Fruit fly (Drosophila melanogaster) S2 (cell line): ENCODE results near the gene CG34280.
A peak's percentile ranks its signal among the peaks of the same experiment; 100 is the strongest.

ENCODE experiments used
- CG8478 ChIP-seq: fragments of >200 bp; optimal IDR thresholded peaks from 2 replicates; lab custom pipeline; 2018
- CTCF ChIP-seq, 2 experiments: fragments of >200 bp; optimal IDR thresholded peaks; 2 replicates each; lab custom pipeline; 2018

CG34280 gene

dm6 chr3R:17412458-17413127 lies 9.1 kb upstream of the CG34280 start, which contains the start of gene CG42821:
CG42821 (plus strand) TSS chr3R:17413077.
- TF ChIP-seq CG8478, result no peak
- TF ChIP-seq CTCF (optimal IDR thresholded peaks at IDR 0.05; lab: Kevin White, UChicago), result no peak

dm6 chr3R:17410808-17411207 lies 7.3 kb upstream of the CG34280 start, which contains the start of gene CG5863:
CG5863 (plus strand) TSS chr3R:17411108.
- TF ChIP-seq CG8478 (no peak), CTCF (optimal IDR thresholded peaks at IDR 0.05; lab: Kevin White, UChicago) (no peak)

DNA sequence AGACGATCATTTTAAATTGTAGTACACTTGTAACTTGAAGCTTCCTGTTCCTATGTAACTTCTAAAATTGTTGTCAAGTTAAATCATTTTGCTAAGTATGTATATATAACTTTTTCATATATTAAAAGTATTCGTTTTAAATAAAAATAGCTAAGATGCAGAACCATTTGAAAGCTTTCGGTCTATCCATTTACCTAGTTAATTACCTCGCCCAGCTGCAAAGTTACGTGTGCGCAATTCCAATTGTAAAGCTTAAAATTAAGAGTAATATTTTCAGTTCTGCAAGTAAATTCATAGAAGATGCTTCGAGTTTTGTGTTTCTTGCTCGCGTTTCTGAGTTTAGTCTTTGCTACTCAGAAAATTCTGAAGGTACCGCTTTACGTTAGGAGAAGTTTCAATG lies 5.8 kb upstream of the CG34280 start, which contains the start of gene CG5860:
Gene CG5860 (plus strand): TSS at position 301 of the 400 bp plus-strand sequence.
- TF ChIP-seq CG8478 (no peak), CTCF (optimal IDR thresholded peaks at IDR 0.05; lab: Kevin White, UChicago) (no peak)

DNA sequence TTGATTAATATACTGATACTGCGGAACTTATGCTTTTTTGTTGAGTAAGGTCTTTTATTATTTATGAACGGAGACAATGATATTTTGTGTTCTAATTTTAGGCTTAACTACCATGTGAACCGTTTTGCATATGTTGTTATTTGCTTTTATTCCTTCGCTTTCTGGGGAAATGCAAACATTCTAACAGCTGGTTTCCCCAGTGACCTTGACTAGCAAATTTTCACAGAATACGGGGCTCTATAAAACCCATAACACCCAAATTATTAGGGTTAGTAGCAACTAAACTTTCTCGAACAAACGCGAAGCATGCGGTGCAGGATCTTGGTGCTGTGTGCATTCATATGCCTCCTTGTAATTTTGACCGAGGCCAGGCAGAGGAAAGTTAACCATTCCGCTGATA lies 4.1 kb upstream of the CG34280 start, which contains the start of gene CG17283:
Gene CG17283 (plus strand): TSS at position 301 of the 400 bp plus-strand sequence.
- TF ChIP-seq CG8478, result no peak
- no peak for TF ChIP-seq CTCF (optimal IDR thresholded peaks at IDR 0.05; lab: Kevin White, UChicago)

DNA sequence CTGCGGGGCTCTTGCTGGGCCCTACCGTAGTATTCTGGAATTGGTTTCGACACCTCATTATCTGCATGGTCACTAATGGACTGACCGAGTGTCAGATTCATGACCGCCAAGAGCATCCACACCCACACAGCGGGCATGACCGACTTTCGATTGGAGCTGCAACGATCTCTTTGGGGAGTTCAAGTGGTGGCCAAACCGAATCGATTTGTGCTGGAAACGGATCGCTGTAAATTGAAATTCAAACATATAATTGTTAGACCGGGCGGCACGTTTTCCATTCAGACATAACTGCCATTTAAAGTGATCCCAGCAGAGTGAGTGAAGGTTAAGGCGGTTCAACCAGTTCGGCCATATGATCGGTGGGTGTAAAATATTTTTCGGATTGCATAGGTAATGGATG lies 2.9 kb upstream of the CG34280 start, which contains the start of the genes CG42824 and CG42798:
Gene CG42824 (minus strand): TSS at position 101 of the 400 bp plus-strand sequence.
Gene CG42798 (plus strand): TSS at position 268 of the 400 bp plus-strand sequence.
- no peak for TF ChIP-seq CG8478
- no peak for TF ChIP-seq CTCF (optimal IDR thresholded peaks at IDR 0.05; lab: Kevin White, UChicago)

DNA sequence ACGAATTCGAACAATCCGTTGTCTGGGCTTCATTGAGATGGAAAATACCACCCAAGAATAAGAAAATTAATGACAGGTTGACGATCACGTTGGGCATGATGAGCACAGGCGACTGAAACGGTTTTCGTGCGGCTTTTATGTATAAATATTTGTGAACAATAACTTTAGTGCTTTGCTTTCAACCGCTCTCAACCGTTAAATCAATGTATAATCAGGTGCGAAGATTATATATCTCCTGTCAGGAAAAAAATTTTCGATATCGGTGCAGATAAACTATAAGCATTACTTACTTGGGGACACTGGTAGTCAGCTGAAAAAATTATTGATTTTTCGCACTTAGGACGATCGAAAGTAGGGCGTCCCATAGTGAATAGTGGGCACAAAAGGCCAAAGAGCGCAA lies 1.5 kb upstream of the CG34280 start, which contains the start of gene CG42823:
Gene CG42823 (minus strand): TSS at position 101 of the 400 bp plus-strand sequence.
- TF ChIP-seq CTCF (optimal IDR thresholded peaks at IDR 0.05; lab: Kevin White, UChicago) (no peak), CG8478 (no peak)

DNA sequence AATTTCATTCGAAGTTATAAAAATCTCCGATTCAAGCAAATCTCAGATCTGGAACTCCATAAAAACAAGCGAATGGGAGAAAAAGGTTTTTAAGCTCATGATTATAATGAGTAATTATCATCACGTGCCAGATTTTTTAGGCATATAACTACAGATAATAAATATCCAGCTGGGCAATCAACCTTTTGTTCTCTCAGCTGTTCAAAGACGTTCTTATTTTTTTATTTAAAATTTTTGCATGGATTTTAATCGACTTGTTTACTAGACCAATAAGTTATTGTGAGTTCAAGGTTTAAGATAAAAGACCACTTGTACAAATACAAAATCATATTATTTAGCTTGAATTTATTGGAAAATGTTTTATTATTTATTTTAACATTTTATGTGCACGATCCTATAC lies 637 bp upstream of the CG34280 start:
- TF ChIP-seq CTCF (optimal IDR thresholded peaks at IDR 0.05; lab: Kevin White, UChicago), result no peak
- TF ChIP-seq CG8478, result no peak

DNA sequence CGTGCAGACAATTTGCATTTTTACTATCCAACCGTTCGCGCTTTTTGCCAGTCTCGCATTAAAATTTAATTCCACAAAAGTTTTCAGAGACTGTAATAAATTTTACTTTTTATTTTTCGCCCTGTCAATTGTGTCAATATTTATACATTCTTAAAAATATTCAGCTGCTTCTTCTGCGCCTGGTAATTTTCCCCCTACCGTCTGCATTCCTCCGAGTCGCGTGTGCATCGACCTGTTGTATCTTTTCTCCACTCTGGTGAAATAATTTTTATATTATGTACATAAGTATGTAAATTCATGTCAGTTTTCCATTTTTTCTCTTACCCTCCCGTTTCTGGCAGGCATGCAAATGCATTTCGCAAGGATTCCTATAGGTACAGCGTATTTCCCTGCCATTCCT lies 330 bp downstream of the CG34280 start, which contains the start of gene CG34279:
Gene CG34279 (minus strand): TSS at position 101 of the 400 bp plus-strand sequence.
- TF ChIP-seq CTCF (optimal IDR thresholded peaks at IDR 0.05; lab: Kevin White, UChicago), result no peak
- TF ChIP-seq CG8478, result no peak

DNA sequence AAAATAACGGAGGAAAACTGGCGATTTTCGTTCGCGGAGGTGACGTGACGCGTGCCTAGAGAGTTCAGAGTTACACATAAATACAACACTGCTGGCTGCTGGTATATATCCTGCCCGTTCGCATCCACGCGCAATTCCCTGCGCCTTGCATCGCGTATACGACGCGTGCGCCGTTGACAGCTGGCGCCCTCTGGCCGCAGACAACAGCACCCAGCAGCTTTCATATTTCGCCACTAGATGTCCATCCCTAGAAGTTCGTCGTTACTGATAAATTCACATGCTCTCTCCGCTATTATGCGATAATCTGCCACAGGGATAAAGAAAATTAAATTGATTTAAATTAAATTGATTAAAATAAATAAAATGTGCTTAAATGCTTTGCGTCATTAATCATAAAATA lies 1.1 kb downstream of the CG34280 start, which contains the start of gene Sur-8:
Gene Sur-8 (minus strand): TSS at position 82 of the 400 bp plus-strand sequence.
- no peak for TF ChIP-seq CG8478
- peak; percentile 90 to 92 for TF ChIP-seq CTCF (optimal IDR thresholded peaks at IDR 0.05; lab: Kevin White, UChicago)

- TF ChIP-seq CTCF (optimal IDR thresholded peaks at IDR 0.05; lab: Kevin White, UChicago), result peak; percentile 38 to 43
- TF ChIP-seq CG8478, result no peak
These were observed 2.2 kb downstream of the CG34280 start for dm6 chr3R:17401289-17401752.

dm6 chr3R:17400675-17401118 lies 2.8 kb downstream of the CG34280 start:
- no peak for TF ChIP-seq CG8478

DNA sequence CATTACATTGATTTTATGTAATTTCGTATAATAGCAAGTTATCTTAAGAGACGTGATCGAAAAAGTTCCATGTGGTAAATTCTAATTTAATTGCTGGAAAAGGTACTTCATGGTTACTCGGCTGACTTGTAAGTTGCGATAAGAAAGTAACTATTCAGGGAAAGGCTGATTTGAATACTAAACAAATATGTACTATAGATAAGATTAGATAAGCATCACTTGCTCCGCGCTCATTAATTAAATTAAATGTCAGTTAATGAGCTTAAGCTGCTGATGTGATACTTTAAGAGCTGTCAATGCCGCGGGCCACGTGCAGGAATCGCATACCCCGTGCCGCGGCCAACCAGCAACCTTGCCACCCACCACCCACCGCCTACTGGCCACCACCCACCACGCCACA lies 3.4 kb downstream of the CG34280 start:
- no peak for TF ChIP-seq CG8478
- TF ChIP-seq CTCF (optimal IDR thresholded peaks at IDR 0.05; lab: Kevin White, UChicago), result no peak

- TF ChIP-seq CG8478, result no peak
- no peak for TF ChIP-seq CTCF (optimal IDR thresholded peaks at IDR 0.05; lab: Kevin White, UChicago)
These were observed 9.0 kb downstream of the CG34280 start, which contains the start of gene CREG for dm6 chr3R:17394318-17395188. CREG (minus strand) TSS chr3R:17394640.

- TF ChIP-seq CTCF (optimal IDR thresholded peaks at IDR 0.05; lab: Kevin White, UChicago), result no peak
- no peak for TF ChIP-seq CG8478
These were observed 12.1 kb downstream of the CG34280 start, which contains the start of the genes Brf and sds22 for dm6 chr3R:17391313-17391845. Brf (minus strand) TSS chr3R:17391337. sds22 (plus strand) TSS chr3R:17391594.
